Worm (Caenorhabditis elegans): ENCODE measurements around the gene srbc-9.
"Not testable (repeated sequence)": the region's sequence is repeated elsewhere in the genome, so short reads cannot be mapped to it uniquely, and the experiment has no call there.

Gene srbc-9

DNA sequence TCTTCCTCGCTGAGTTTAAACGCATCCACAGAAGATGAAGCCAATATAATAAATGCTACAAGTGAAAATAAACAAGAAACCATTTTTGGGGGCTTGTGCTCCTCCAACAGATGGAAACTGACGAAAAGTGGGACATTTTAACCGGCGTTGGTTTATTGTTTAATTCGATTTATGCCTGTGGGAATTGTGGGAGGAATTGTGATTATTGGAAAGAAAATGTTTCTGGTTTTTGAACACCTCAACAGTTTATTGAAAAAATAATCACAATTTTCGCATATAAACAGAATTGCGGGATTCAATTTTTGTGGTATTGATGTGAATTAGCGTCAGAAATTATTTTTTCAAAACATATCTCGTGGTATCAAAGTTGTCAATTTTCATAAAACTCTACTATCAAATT is 36.0 kb downstream of the srbc-9 start, which contains the start of gene try-8:
try-8 (minus strand) TSS at position 101 of the 400 bp plus-strand sequence.
- no peak for TF ChIP-seq nhr-12 (tag; optimal IDR thresholded peaks at IDR 0.05)
- no peak for TF ChIP-seq nhr-10 (tag; optimal IDR thresholded peaks at IDR 0.05)
- TF ChIP-seq ama-1 (optimal IDR thresholded peaks at IDR 0.05), result no peak
- no peak for TF ChIP-seq zag-1 (tag; optimal IDR thresholded peaks at IDR 0.05)
- no peak for TF ChIP-seq skn-1 (tag; optimal IDR thresholded peaks at IDR 0.05)
- TF ChIP-seq ztf-1 (GFP tag; conservative IDR thresholded peaks at IDR 0.05), result no peak
- no peak for TF ChIP-seq mdl-1 (tag; optimal IDR thresholded peaks at IDR 0.05)

DNA sequence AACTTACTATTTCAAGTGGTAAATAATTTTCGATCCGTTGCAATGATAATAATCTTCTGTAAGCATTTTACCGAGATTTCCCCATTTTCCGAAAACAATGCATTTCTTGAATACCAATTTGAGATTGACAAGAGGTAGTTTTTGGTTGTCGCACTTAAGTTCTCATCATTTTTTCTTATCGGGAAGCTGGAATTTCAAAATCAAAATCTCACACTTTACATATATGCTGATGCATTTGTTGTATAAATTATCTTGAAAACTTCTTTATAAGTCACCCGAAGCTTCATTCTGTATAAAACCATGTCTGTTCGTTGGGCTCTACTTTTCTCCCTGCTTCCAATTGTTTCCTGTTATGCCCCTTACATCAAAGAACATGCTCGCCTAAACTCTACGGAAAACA is 38.8 kb downstream of the srbc-9 start, which contains the start of gene try-11:
try-11 (plus strand) TSS at position 301 of the 400 bp plus-strand sequence.
- TF ChIP-seq nhr-129 (tag; optimal IDR thresholded peaks at IDR 0.05) (no peak), nhr-11 (tag; optimal IDR thresholded peaks at IDR 0.05) (no peak), aly-2 (tag; optimal IDR thresholded peaks at IDR 0.05) (no peak), elt-3 (tag; optimal IDR thresholded peaks at IDR 0.05) (no peak)

- TF ChIP-seq elt-3 (tag; optimal IDR thresholded peaks at IDR 0.05) (no peak), unc-39 (tag; optimal IDR thresholded peaks at IDR 0.05) (no peak), unc-55 (GFP tag; optimal IDR thresholded peaks at IDR 0.05) (no peak), nhr-6 (tag; optimal IDR thresholded peaks at IDR 0.05) (no peak), ama-1 (optimal IDR thresholded peaks at IDR 0.05) (no peak), nhr-23 (tag; optimal IDR thresholded peaks at IDR 0.05) (no peak), egl-27 (tag; optimal IDR thresholded peaks at IDR 0.05) (no peak), crh-2 (tag; optimal IDR thresholded peaks at IDR 0.05) (no peak), lsy-2 (tag; optimal IDR thresholded peaks at IDR 0.05) (no peak), nhr-10 (tag; optimal IDR thresholded peaks at IDR 0.05) (no peak), lin-39 (tag; optimal IDR thresholded peaks at IDR 0.05) (no peak), aly-2 (tag; optimal IDR thresholded peaks at IDR 0.05) (no peak), zag-1 (tag; optimal IDR thresholded peaks at IDR 0.05) (no peak), sem-4 (tag; optimal IDR thresholded peaks at IDR 0.05) (no peak), alr-1 (tag; optimal IDR thresholded peaks at IDR 0.05) (no peak), elt-1 (tag; optimal IDR thresholded peaks at IDR 0.05) (no peak)
Observed at ce11 chrV:7449303-7449827, 40.9 kb downstream of the srbc-9 start, which contains the start of gene try-12. TSS of gene try-12 (plus strand) at chrV:7449353.

DNA sequence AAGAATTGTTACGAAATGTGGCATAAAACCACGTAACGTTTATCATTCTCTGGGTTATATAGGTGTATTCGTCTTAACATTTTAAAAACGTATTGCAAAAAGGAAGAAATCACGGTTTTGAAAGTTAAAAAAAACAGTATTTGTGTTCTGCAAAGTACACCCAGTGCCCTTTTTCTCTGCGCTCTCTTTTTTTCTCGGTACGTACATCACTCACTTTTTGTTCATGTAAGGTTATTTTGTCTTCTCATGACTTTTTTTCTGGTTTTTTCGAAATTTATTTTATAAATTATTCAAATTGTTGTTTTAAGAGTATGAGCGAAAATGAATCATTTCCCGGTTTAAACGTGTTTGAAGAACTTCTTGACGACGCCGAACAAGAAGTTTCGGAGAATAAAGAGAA is 43.3 kb downstream of the srbc-9 start, which contains the start of gene F25E5.5:
F25E5.5 (plus strand) TSS at position 301 of the 400 bp plus-strand sequence.
- TF ChIP-seq skn-1 (tag; optimal IDR thresholded peaks at IDR 0.05) (no peak), ztf-11 (tag; optimal IDR thresholded peaks at IDR 0.05) (no peak), nhr-11 (tag; optimal IDR thresholded peaks at IDR 0.05) (no peak), nhr-129 (tag; optimal IDR thresholded peaks at IDR 0.05) (no peak), nhr-6 (tag; optimal IDR thresholded peaks at IDR 0.05) (no peak), peb-1 (tag; optimal IDR thresholded peaks at IDR 0.05) (no peak), zag-1 (tag; optimal IDR thresholded peaks at IDR 0.05) (no peak), unc-39 (tag; optimal IDR thresholded peaks at IDR 0.05) (no peak), nhr-12 (tag; optimal IDR thresholded peaks at IDR 0.05) (no peak), nhr-21 (tag; optimal IDR thresholded peaks at IDR 0.05) (no peak), unc-55 (GFP tag; optimal IDR thresholded peaks at IDR 0.05) (no peak), lin-39 (tag; optimal IDR thresholded peaks at IDR 0.05) (no peak), gmeb-1 (tag; optimal IDR thresholded peaks at IDR 0.05) (no peak), crh-2 (tag; optimal IDR thresholded peaks at IDR 0.05) (no peak), lin-13 (GFP tag; optimal IDR thresholded peaks at IDR 0.05) (no peak), egl-27 (tag; optimal IDR thresholded peaks at IDR 0.05) (no peak), unc-62 (GFP tag; optimal IDR thresholded peaks at IDR 0.05) (no peak)

ce11 chrV:7444331-7444730 is 45.9 kb downstream of the srbc-9 start, which contains the start of gene nhr-141:
TSS of gene nhr-141 (plus strand) at chrV:7444661.
- TF ChIP-seq aly-2, nhr-25, nhr-10 (tag; optimal IDR thresholded peaks at IDR 0.05): not testable (repeated sequence)

ce11 chrV:7439807-7440206 is 50.4 kb downstream of the srbc-9 start, which contains the start of gene try-13:
TSS of gene try-13 (plus strand) at chrV:7440107.
- no peak for TF ChIP-seq R02D3.7 (tag; optimal IDR thresholded peaks at IDR 0.05)
- no peak for TF ChIP-seq alr-1 (tag; optimal IDR thresholded peaks at IDR 0.05)
- TF ChIP-seq F13H6.1 (tag; optimal IDR thresholded peaks at IDR 0.05), result no peak
- TF ChIP-seq elt-1 (tag; optimal IDR thresholded peaks at IDR 0.05), result no peak
- TF ChIP-seq lin-39 (tag; optimal IDR thresholded peaks at IDR 0.05), result no peak
- TF ChIP-seq mbf-1 (tag; optimal IDR thresholded peaks at IDR 0.05), result no peak
- TF ChIP-seq ztf-1 (GFP tag; conservative IDR thresholded peaks at IDR 0.05), result no peak
- no peak for TF ChIP-seq lsy-2 (tag; optimal IDR thresholded peaks at IDR 0.05)
- no peak for TF ChIP-seq mdl-1 (tag; optimal IDR thresholded peaks at IDR 0.05)
- TF ChIP-seq ceh-82 (tag; optimal IDR thresholded peaks at IDR 0.05), result no peak
- TF ChIP-seq unc-62 (GFP tag; optimal IDR thresholded peaks at IDR 0.05), result no peak
- no peak for TF ChIP-seq blmp-1 (tag; optimal IDR thresholded peaks at IDR 0.05; ENCODE audit: insufficient read depth)
